Worm (Caenorhabditis elegans): ENCODE results near the gene F59E12.17.

Gene F59E12.17

ce11 chrII:5665991-5666390 is 16.7 kb upstream of the F59E12.17 start, which contains the start of gene C25H3.16:
TSS of gene C25H3.16 (plus strand) at chrII:5666291.
- TF ChIP-seq ztf-1 (GFP tag; conservative IDR thresholded peaks at IDR 0.05) (no peak), nhr-77 (tag; optimal IDR thresholded peaks at IDR 0.05) (no peak), ztf-4 (tag; optimal IDR thresholded peaks at IDR 0.05) (no peak), lsy-2 (tag; optimal IDR thresholded peaks at IDR 0.05) (no peak), lin-39 (tag; optimal IDR thresholded peaks at IDR 0.05) (no peak), nhr-10 (tag; optimal IDR thresholded peaks at IDR 0.05) (no peak), lin-11 (tag; optimal IDR thresholded peaks at IDR 0.05) (no peak), skn-1 (tag; optimal IDR thresholded peaks at IDR 0.05) (no peak), lin-13 (GFP tag; optimal IDR thresholded peaks at IDR 0.05) (no peak)

- no peak for TF ChIP-seq nhr-11 (tag; optimal IDR thresholded peaks at IDR 0.05)
- no peak for TF ChIP-seq lin-13 (GFP tag; optimal IDR thresholded peaks at IDR 0.05)
- no peak for TF ChIP-seq nhr-129 (tag; optimal IDR thresholded peaks at IDR 0.05)
- no peak for TF ChIP-seq lin-39 (tag; optimal IDR thresholded peaks at IDR 0.05)
- TF ChIP-seq sem-4 (tag; optimal IDR thresholded peaks at IDR 0.05): no peak
- no peak for TF ChIP-seq mab-5 (tag; optimal IDR thresholded peaks at IDR 0.05)
- TF ChIP-seq lin-11 (tag; optimal IDR thresholded peaks at IDR 0.05): no peak
- no peak for TF ChIP-seq nhr-12 (tag; optimal IDR thresholded peaks at IDR 0.05)
- no peak for TF ChIP-seq blmp-1 (tag; optimal IDR thresholded peaks at IDR 0.05; ENCODE audit: insufficient read depth)
- no peak for TF ChIP-seq snpc-4 (tag; optimal IDR thresholded peaks at IDR 0.05)
- TF ChIP-seq fos-1 (tag; optimal IDR thresholded peaks at IDR 0.05): no peak
- no peak for TF ChIP-seq dmd-4 (tag; optimal IDR thresholded peaks at IDR 0.05)
- TF ChIP-seq peb-1 (tag; optimal IDR thresholded peaks at IDR 0.05): no peak
- no peak for TF ChIP-seq mbf-1 (tag; optimal IDR thresholded peaks at IDR 0.05)
- no peak for TF ChIP-seq nhr-25 (tag; optimal IDR thresholded peaks at IDR 0.05)
These were observed 15.8 kb upstream of the F59E12.17 start, which contains the start of gene C25H3.15 for ce11 chrII:5665029-5665428. TSS of gene C25H3.15 (plus strand) at chrII:5665329.

- TF ChIP-seq Y55F3AM.14 (GFP tag; optimal IDR thresholded peaks at IDR 0.05) (no peak), sma-9 (GFP tag; optimal IDR thresholded peaks at IDR 0.05) (peak; percentile 4), sma-9 (tag; optimal IDR thresholded peaks at IDR 0.05) (no peak), ZK546.5 (tag; optimal IDR thresholded peaks at IDR 0.05) (no peak), unc-55 (GFP tag; optimal IDR thresholded peaks at IDR 0.05) (peak; percentile 44), elt-3 (tag; optimal IDR thresholded peaks at IDR 0.05) (no peak), lin-39 (tag; optimal IDR thresholded peaks at IDR 0.05) (no peak), ztf-1 (GFP tag; conservative IDR thresholded peaks at IDR 0.05) (no peak), elt-1 (tag; optimal IDR thresholded peaks at IDR 0.05) (no peak), nhr-6 (tag; optimal IDR thresholded peaks at IDR 0.05) (no peak), nhr-25 (tag; optimal IDR thresholded peaks at IDR 0.05) (no peak), C34F6.9 (tag; optimal IDR thresholded peaks at IDR 0.05) (peak; percentile 29), lsy-2 (tag; optimal IDR thresholded peaks at IDR 0.05) (peak in 1 of 2 experiments; percentile 49), R02D3.7 (tag; optimal IDR thresholded peaks at IDR 0.05) (no peak), nhr-77 (tag; optimal IDR thresholded peaks at IDR 0.05) (no peak), alr-1 (tag; optimal IDR thresholded peaks at IDR 0.05) (no peak), blmp-1 (tag; optimal IDR thresholded peaks at IDR 0.05; ENCODE audit: insufficient read depth) (no peak), nhr-12 (tag; optimal IDR thresholded peaks at IDR 0.05) (no peak), ceh-82 (tag; optimal IDR thresholded peaks at IDR 0.05) (no peak), egl-27 (tag; optimal IDR thresholded peaks at IDR 0.05) (no peak), ceh-16 (tag; optimal IDR thresholded peaks at IDR 0.05) (no peak), skn-1 (tag; optimal IDR thresholded peaks at IDR 0.05) (no peak), aly-2 (tag; optimal IDR thresholded peaks at IDR 0.05) (no peak), lin-13 (GFP tag; optimal IDR thresholded peaks at IDR 0.05) (no peak), ama-1 (optimal IDR thresholded peaks at IDR 0.05) (no peak), crh-2 (tag; optimal IDR thresholded peaks at IDR 0.05) (peak; percentile 39), mdl-1 (tag; optimal IDR thresholded peaks at IDR 0.05) (no peak), sem-4 (tag; optimal IDR thresholded peaks at IDR 0.05) (no peak), ztf-11 (tag; optimal IDR thresholded peaks at IDR 0.05) (no peak), nhr-237 (tag; optimal IDR thresholded peaks at IDR 0.05) (no peak), sma-3 (GFP tag; optimal IDR thresholded peaks at IDR 0.05) (no peak), ztf-4 (tag; optimal IDR thresholded peaks at IDR 0.05) (no peak)
These were observed 14.0 kb upstream of the F59E12.17 start for ce11 chrII:5663180-5663791.

Data from whole organism, L2 larva.